Fruit fly (Drosophila melanogaster): ENCODE data around the gene CG15387.

Gene CG15387

dm6 chr2L:2220573-2221332 is 5.3 kb downstream of the CG15387 start, which contains the start of gene papi:
papi (plus strand) TSS chr2L:2220748.
- TF ChIP-seq ovo (GFP tag; optimal IDR thresholded peaks at IDR 0.05) (peak; percentile 70), CG11617 (GFP tag; optimal IDR thresholded peaks at IDR 0.05) (no peak), cic (GFP tag; optimal IDR thresholded peaks at IDR 0.05) (peak; percentile 34), CG7101 (tag; optimal IDR thresholded peaks at IDR 0.05) (peak; percentile 47), Mnt (GFP tag; optimal IDR thresholded peaks at IDR 0.05) (peak; percentile 99), CG33017 (tag; optimal IDR thresholded peaks at IDR 0.05) (peak; percentile 28)

dm6 chr2L:2217067-2217684 is 8.9 kb downstream of the CG15387 start, which contains the start of the genes CG15386, CG42371 and mio:
CG15386 (minus strand) TSS chr2L:2217246.
CG42371 (minus strand) TSS chr2L:2217246.
mio (plus strand) TSS chr2L:2217290.
- no peak for TF ChIP-seq kay (GFP tag; ENCODE audit: borderline replicate concordance)
- peak; percentile 53 for TF ChIP-seq CG7101 (tag; optimal IDR thresholded peaks at IDR 0.05)
- no peak for TF ChIP-seq CG7045 (GFP tag; optimal IDR thresholded peaks at IDR 0.05)
- TF ChIP-seq CG14711 (tag; optimal IDR thresholded peaks at IDR 0.05) = peak; percentile 47
- TF ChIP-seq Hr96 (GFP tag; optimal IDR thresholded peaks at IDR 0.05) = no peak
- TF ChIP-seq CG11617 (GFP tag; optimal IDR thresholded peaks at IDR 0.05) = peak; percentile 74
- peak; percentile 71 for TF ChIP-seq CG33017 (tag; optimal IDR thresholded peaks at IDR 0.05)
- peak; percentile 54 for TF ChIP-seq bab1 (GFP tag; optimal IDR thresholded peaks at IDR 0.05)
- peak; percentile 66 for TF ChIP-seq Crg-1 (GFP tag; optimal IDR thresholded peaks at IDR 0.05)
- peak; percentile 32 for TF ChIP-seq CG1620 (GFP tag; optimal IDR thresholded peaks at IDR 0.05)
- peak; percentile 38 for TF ChIP-seq tj (GFP tag; optimal IDR thresholded peaks at IDR 0.05)
- TF ChIP-seq cnc (optimal IDR thresholded peaks at IDR 0.05) = no peak
- TF ChIP-seq toe (GFP tag; optimal IDR thresholded peaks at IDR 0.05) = no peak
- no peak for TF ChIP-seq ovo (GFP tag; optimal IDR thresholded peaks at IDR 0.05)
- peak; percentile 52 for TF ChIP-seq pad (GFP tag; optimal IDR thresholded peaks at IDR 0.05)
- no peak for TF ChIP-seq Clk (GFP tag; optimal IDR thresholded peaks at IDR 0.05)
- TF ChIP-seq CG5204 (GFP tag; optimal IDR thresholded peaks at IDR 0.05) = no peak
- TF ChIP-seq CG12768 (GFP tag; optimal IDR thresholded peaks at IDR 0.05) = peak; percentile 27
- TF ChIP-seq cic (GFP tag; optimal IDR thresholded peaks at IDR 0.05) = peak; percentile 94
- peak; percentile 94 for TF ChIP-seq Mnt (GFP tag; optimal IDR thresholded peaks at IDR 0.05)

- peak; percentile 23 for TF ChIP-seq CG12768 (GFP tag; optimal IDR thresholded peaks at IDR 0.05)
- TF ChIP-seq Hr96 (GFP tag; optimal IDR thresholded peaks at IDR 0.05) = no peak
- peak; percentile 64 for TF ChIP-seq CG7101 (tag; optimal IDR thresholded peaks at IDR 0.05)
- peak; percentile 9 for TF ChIP-seq bab1 (GFP tag; optimal IDR thresholded peaks at IDR 0.05)
- peak; percentile 18 for TF ChIP-seq Crg-1 (GFP tag; optimal IDR thresholded peaks at IDR 0.05)
- TF ChIP-seq Mnt (GFP tag; optimal IDR thresholded peaks at IDR 0.05) = peak; percentile 16
- TF ChIP-seq tj (GFP tag; optimal IDR thresholded peaks at IDR 0.05) = no peak
- TF ChIP-seq pad (GFP tag; optimal IDR thresholded peaks at IDR 0.05) = peak; percentile 28
- peak; percentile 34 for TF ChIP-seq cic (GFP tag; optimal IDR thresholded peaks at IDR 0.05)
- peak; percentile 70 for TF ChIP-seq CG33017 (tag; optimal IDR thresholded peaks at IDR 0.05)
- no peak for TF ChIP-seq kay (GFP tag; ENCODE audit: borderline replicate concordance)
These were observed 10.0 kb downstream of the CG15387 start, which contains the start of gene daed for dm6 chr2L:2216065-2216464. daed (minus strand) TSS chr2L:2216311.

dm6 chr2L:2214004-2214403 is 12.1 kb downstream of the CG15387 start, which contains the start of the genes Uch and CG34174:
Uch (minus strand) TSS chr2L:2214211.
CG34174 (plus strand) TSS chr2L:2214266.
- TF ChIP-seq ovo (GFP tag; optimal IDR thresholded peaks at IDR 0.05) = peak; percentile 25
- no peak for TF ChIP-seq toe (GFP tag; optimal IDR thresholded peaks at IDR 0.05)
- no peak for TF ChIP-seq kay (GFP tag; ENCODE audit: borderline replicate concordance)
- peak; percentile 24 for TF ChIP-seq CG12768 (GFP tag; optimal IDR thresholded peaks at IDR 0.05)
- TF ChIP-seq cic (GFP tag; optimal IDR thresholded peaks at IDR 0.05) = peak; percentile 49
- peak; percentile 62 for TF ChIP-seq CG7101 (tag; optimal IDR thresholded peaks at IDR 0.05)
- TF ChIP-seq pad (GFP tag; optimal IDR thresholded peaks at IDR 0.05) = peak; percentile 64
- TF ChIP-seq tj (GFP tag; optimal IDR thresholded peaks at IDR 0.05) = no peak
- TF ChIP-seq cnc (optimal IDR thresholded peaks at IDR 0.05) = no peak
- TF ChIP-seq CG1620 (GFP tag; optimal IDR thresholded peaks at IDR 0.05) = peak; percentile 42
- TF ChIP-seq CG5204 (GFP tag; optimal IDR thresholded peaks at IDR 0.05) = no peak
- peak; percentile 78 for TF ChIP-seq Crg-1 (GFP tag; optimal IDR thresholded peaks at IDR 0.05)
- peak; percentile 87 for TF ChIP-seq bab1 (GFP tag; optimal IDR thresholded peaks at IDR 0.05)
- TF ChIP-seq CG14711 (tag; optimal IDR thresholded peaks at IDR 0.05) = peak; percentile 7
- peak; percentile 54 for TF ChIP-seq Mnt (GFP tag; optimal IDR thresholded peaks at IDR 0.05)
- TF ChIP-seq CG7045 (GFP tag; optimal IDR thresholded peaks at IDR 0.05) = peak; percentile 11
- TF ChIP-seq CG33017 (tag; optimal IDR thresholded peaks at IDR 0.05) = no peak
- no peak for TF ChIP-seq Clk (GFP tag; optimal IDR thresholded peaks at IDR 0.05)
- TF ChIP-seq CG11617 (GFP tag; optimal IDR thresholded peaks at IDR 0.05) = peak; percentile 51

dm6 chr2L:2212478-2212877 is 13.6 kb downstream of the CG15387 start, which contains the start of gene CG15385:
CG15385 (minus strand) TSS chr2L:2212571.
- TF ChIP-seq cic (GFP tag; optimal IDR thresholded peaks at IDR 0.05) = peak; percentile 61
- TF ChIP-seq CG12768 (GFP tag; optimal IDR thresholded peaks at IDR 0.05) = peak; percentile 51
- no peak for TF ChIP-seq Clk (GFP tag; optimal IDR thresholded peaks at IDR 0.05)
- TF ChIP-seq CG33017 (tag; optimal IDR thresholded peaks at IDR 0.05) = peak; percentile 47
- peak; percentile 2 for TF ChIP-seq Mnt (GFP tag; optimal IDR thresholded peaks at IDR 0.05)
- peak; percentile 10 for TF ChIP-seq CG7101 (tag; optimal IDR thresholded peaks at IDR 0.05)

Data from whole organism, adult.